Worm (Caenorhabditis elegans) whole organism, early embryonic: ENCODE results near the gene F42E11.3.

ENCODE experiments used
- ama-1 ChIP-seq: fragments of 150-350 bp; optimal IDR thresholded peaks from 2 replicates; lab custom pipeline; 2014
- ceh-13 ChIP-seq: fragments of 200-800 bp; sonication (Bioruptor generic); optimal IDR thresholded peaks from 2 replicates; lab custom pipeline; 2018; ENCODE audit warnings: mild to moderate bottlenecking, missing genetic modification characterization, missing compliant biosample characterization
- scrt-1 ChIP-seq: fragments of 200-800 bp; sonication (Bioruptor generic); IDR thresholded peaks from 2 replicates; pipeline ENCODE4 v1.3.6; 2022; ENCODE audit warnings: missing genetic modification characterization, missing compliant biosample characterization

ce11 chrX:11344899-11345298 is 30.5 kb downstream of the F42E11.3 start:
- TF ChIP-seq ama-1: no peak
- no peak for TF ChIP-seq ceh-13 (GFP tag; lab: Kevin White, UChicago)
- TF ChIP-seq scrt-1: no peak
